Worm (Caenorhabditis elegans): ENCODE data around the gene ivns-1.

- TF ChIP-seq sox-4 (tag; optimal IDR thresholded peaks at IDR 0.05) = no peak
- no peak for TF ChIP-seq sox-2 (GFP tag; IDR thresholded peaks at IDR 0.05)
- no peak for TF ChIP-seq che-1 (tag; optimal IDR thresholded peaks at IDR 0.05)
- TF ChIP-seq unc-42 (tag; optimal IDR thresholded peaks at IDR 0.05) = peak; percentile 81
- TF ChIP-seq F13H6.1 (tag; optimal IDR thresholded peaks at IDR 0.05) = no peak
- no peak for TF ChIP-seq T23F11.4 (GFP tag; optimal IDR thresholded peaks at IDR 0.05)
- no peak for TF ChIP-seq nhr-11 (tag; optimal IDR thresholded peaks at IDR 0.05)
- no peak for TF ChIP-seq ama-1 (optimal IDR thresholded peaks at IDR 0.05)
- no peak for TF ChIP-seq elt-4 (tag; optimal IDR thresholded peaks at IDR 0.05)
- TF ChIP-seq fkh-10 (GFP tag; optimal IDR thresholded peaks at IDR 0.05) = no peak
- no peak for TF ChIP-seq unc-3 (GFP tag; conservative IDR thresholded peaks at IDR 0.05)
- TF ChIP-seq unc-3 (tag; optimal IDR thresholded peaks at IDR 0.05) = no peak
Measured at ce11 chrX:12631446-12631845, 2.7 kb downstream of the ivns-1 start.
